Fruit fly (Drosophila melanogaster) Kc167 (cell line): ENCODE results near the gene uncNacbeta.

Experiments
- Myc ChIP-seq: fragments of >200 bp; optimal IDR thresholded peaks from 2 replicates; lab custom pipeline; 2017; ENCODE audit warnings: missing external identifiers
- h ChIP-seq: fragments of >200 bp; optimal IDR thresholded peaks from 3 replicates; lab custom pipeline; 2018; ENCODE audit warnings: missing external identifiers
- insv ChIP-seq: fragments of >200 bp; optimal IDR thresholded peaks from 3 replicates; lab custom pipeline; 2018; ENCODE audit warnings: missing external identifiers
- psq ChIP-seq: fragments of >200 bp; optimal IDR thresholded peaks from 2 replicates; lab custom pipeline; 2017; ENCODE audit warnings: missing external identifiers
- ttk ChIP-seq: sonication (Bioruptor generic); optimal IDR thresholded peaks from 2 replicates; lab custom pipeline; 2017; ENCODE audit warnings: missing external identifiers

dm6 chr2L:526192-526923 lies 37.3 kb downstream of the uncNacbeta start:
- TF ChIP-seq h (lab: Kevin White, UChicago), result no peak
- TF ChIP-seq ttk (lab: Kevin White, UChicago), result no peak
- no peak for TF ChIP-seq Myc
- no peak for TF ChIP-seq insv
- no peak for TF ChIP-seq psq
